Worm (Caenorhabditis elegans) whole organism, midembryonic: ENCODE results near the gene M01G5.1.

Source experiments
- T22C8.4 ChIP-seq: fragments of 200-800 bp; sonication (Bioruptor generic); IDR thresholded peaks from 2 replicates; pipeline ENCODE4 v1.3.6; 2022; ENCODE audit warnings: missing genetic modification characterization, missing compliant biosample characterization
- flt-1 ChIP-seq: fragments of 200-800 bp; sonication (Bioruptor generic); IDR thresholded peaks from 2 replicates; pipeline ENCODE4 v1.3.6; 2022; ENCODE audit warnings: missing genetic modification characterization, missing compliant biosample characterization
- klf-2 ChIP-seq: fragments of 200-800 bp; sonication (Bioruptor generic); conservative IDR thresholded peaks from 2 replicates; pipeline ENCODE4 v1.3.6; 2022; ENCODE audit warnings: missing genetic modification reagents, missing genetic modification characterization, missing compliant biosample characterization
- med-1 ChIP-seq: sonication (generic microtip); optimal IDR thresholded peaks from 2 replicates; lab custom pipeline; 2017; ENCODE audit warnings: missing genetic modification characterization, mild to moderate bottlenecking, missing compliant biosample characterization, antibody characterized with exemption, missing genetic modification reagents; ENCODE audit not compliant: insufficient read depth
- ref-1 ChIP-seq: fragments of 200-800 bp; sonication (Bioruptor generic); conservative IDR thresholded peaks from 2 replicates; pipeline ENCODE4 v1.3.6; 2022; ENCODE audit warnings: missing genetic modification reagents, missing genetic modification characterization, missing compliant biosample characterization
- tab-1 ChIP-seq: fragments of 200-800 bp; sonication (Bioruptor generic); IDR thresholded peaks from 2 replicates; pipeline ENCODE4 v1.3.6; 2022; ENCODE audit warnings: missing genetic modification characterization, missing compliant biosample characterization
- ztf-29 ChIP-seq: fragments of 200-800 bp; sonication (Bioruptor generic); IDR thresholded peaks from 2 replicates; pipeline ENCODE4 v1.3.6; 2022; ENCODE audit warnings: missing genetic modification reagents, missing genetic modification characterization, missing compliant biosample characterization

ce11 chrIII:1495863-1496445 is at the start of gene M01G5.1, which contains the start of gene ave-1:
- no peak for TF ChIP-seq tab-1
- TF ChIP-seq T22C8.4 (GFP tag; lab: Robert Waterston, UW), result no peak
- no peak for TF ChIP-seq ref-1 (GFP tag; lab: Robert Waterston, UW)
- no peak for TF ChIP-seq med-1 (GFP tag; lab: Kevin White, UChicago)
- TF ChIP-seq ztf-29 (GFP tag; lab: Robert Waterston, UW), result no peak
- TF ChIP-seq flt-1 (GFP tag; lab: Robert Waterston, UW), result no peak
- TF ChIP-seq klf-2 (GFP tag; lab: Robert Waterston, UW), result no peak
